Worm (Caenorhabditis elegans): ENCODE data around the gene B0563.7.

B0563.7 gene

DNA sequence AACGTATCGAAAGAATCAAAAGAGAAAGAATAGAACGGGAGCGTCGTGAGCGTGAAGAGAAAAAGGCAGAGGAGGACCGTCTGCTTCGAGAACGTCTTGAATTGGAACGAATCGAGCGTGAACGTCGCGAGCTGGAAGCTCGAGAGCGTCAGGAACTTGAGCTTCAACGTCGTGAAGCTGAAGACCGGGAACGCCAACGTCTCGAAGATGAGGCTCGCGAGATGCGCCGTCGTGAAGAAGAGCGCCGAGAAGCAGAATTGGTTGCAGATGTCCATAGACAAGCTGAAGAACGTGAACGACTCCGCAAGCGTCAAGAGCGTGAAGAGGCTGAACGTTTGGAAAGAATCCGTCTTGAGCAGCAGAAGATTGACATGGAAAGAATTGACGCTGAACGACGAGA, 48.2 kb downstream of the B0563.7 start:
- TF ChIP-seq nhr-47 (tag; optimal IDR thresholded peaks at IDR 0.05) (no peak), hlh-17 (GFP tag; optimal IDR thresholded peaks at IDR 0.05; ENCODE audit: borderline replicate concordance) (no peak), zag-1 (tag; optimal IDR thresholded peaks at IDR 0.05) (no peak), nhr-84 (tag; optimal IDR thresholded peaks at IDR 0.05) (no peak), tbx-2 (tag; optimal IDR thresholded peaks at IDR 0.05) (no peak), swsn-7 (tag; optimal IDR thresholded peaks at IDR 0.05) (no peak), unc-130 (tag; optimal IDR thresholded peaks at IDR 0.05) (no peak), skn-1 (tag; optimal IDR thresholded peaks at IDR 0.05) (no peak), C16A3.4 (tag; optimal IDR thresholded peaks at IDR 0.05) (no peak), lin-14 (GFP tag; optimal IDR thresholded peaks at IDR 0.05) (no peak), lin-39 (tag; optimal IDR thresholded peaks at IDR 0.05) (no peak), nhr-28 (tag; optimal IDR thresholded peaks at IDR 0.05) (no peak), efl-1 (optimal IDR thresholded peaks at IDR 0.05) (no peak), efl-1 (GFP tag; optimal IDR thresholded peaks at IDR 0.05 in 1 of 2) (no peak), hpl-2 (GFP tag; optimal IDR thresholded peaks at IDR 0.05) (no peak), mep-1 (tag; optimal IDR thresholded peaks at IDR 0.05) (no peak), nhr-237 (tag; optimal IDR thresholded peaks at IDR 0.05) (no peak), nhr-19 (GFP tag; conservative IDR thresholded peaks at IDR 0.05) (no peak), dsc-1 (tag; optimal IDR thresholded peaks at IDR 0.05) (no peak)

DNA sequence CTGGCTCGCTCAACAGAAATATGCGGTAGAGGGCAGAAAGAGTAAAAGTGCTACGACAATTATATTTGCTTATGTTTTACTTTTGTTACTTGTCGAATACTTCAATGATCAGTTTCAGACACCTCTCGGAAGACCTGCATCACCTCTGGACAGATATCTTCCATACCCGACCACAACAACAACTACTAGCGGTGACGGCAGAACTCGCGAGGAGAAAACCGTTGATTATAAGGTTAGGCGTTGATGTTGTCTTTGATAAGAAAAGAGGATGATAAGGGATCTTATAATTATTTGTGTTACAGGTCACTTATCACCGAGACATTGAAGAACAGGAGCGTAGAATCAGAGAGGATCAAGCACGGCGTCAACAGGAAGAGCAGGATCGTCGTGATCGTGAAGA, 49.0 kb downstream of the B0563.7 start:
- TF ChIP-seq nhr-85 (tag) (no peak), elt-2 (tag; optimal IDR thresholded peaks at IDR 0.05) (peak; percentile 54), efl-1 (optimal IDR thresholded peaks at IDR 0.05) (no peak), efl-1 (GFP tag; optimal IDR thresholded peaks at IDR 0.05 in 1 of 2) (peak in 1 of 2 experiments; percentile 87)

DNA sequence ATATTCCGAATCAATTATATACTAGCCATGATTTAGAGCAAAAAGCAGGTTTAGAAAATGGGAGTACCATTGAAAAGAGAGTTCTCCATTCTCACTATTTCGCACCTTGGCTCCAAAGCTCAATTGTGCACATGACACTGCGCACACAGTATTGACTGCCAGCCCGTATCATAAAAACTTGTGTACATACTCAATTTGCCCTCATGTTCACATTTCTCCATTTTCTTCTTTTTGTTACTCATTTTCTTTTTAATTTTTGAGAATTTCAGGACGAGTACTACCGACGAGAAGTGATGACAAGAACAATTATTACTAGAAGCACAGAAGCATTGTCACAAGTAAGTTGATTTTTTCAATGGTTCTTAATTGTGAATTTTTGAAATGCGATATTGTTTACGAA, 49.7 kb downstream of the B0563.7 start:
- no peak for TF ChIP-seq lin-35 (GFP tag; optimal IDR thresholded peaks at IDR 0.05)
- TF ChIP-seq mef-2 (tag; optimal IDR thresholded peaks at IDR 0.05): no peak
- peak; percentile 28 for TF ChIP-seq elt-2 (tag; optimal IDR thresholded peaks at IDR 0.05)
- no peak for TF ChIP-seq vab-15 (tag; optimal IDR thresholded peaks at IDR 0.05)
- no peak for TF ChIP-seq ztf-4 (tag; optimal IDR thresholded peaks at IDR 0.05)
- no peak for TF ChIP-seq ceh-63 (GFP tag; optimal IDR thresholded peaks at IDR 0.05)
- no peak for TF ChIP-seq fos-1 (tag; optimal IDR thresholded peaks at IDR 0.05)
- no peak for TF ChIP-seq efl-3 (GFP tag; optimal IDR thresholded peaks at IDR 0.05)
- TF ChIP-seq tlp-1 (tag; optimal IDR thresholded peaks at IDR 0.05): no peak
- no peak for TF ChIP-seq ceh-88 (GFP tag; IDR thresholded peaks at IDR 0.05)
- TF ChIP-seq dpl-1 (GFP tag; optimal IDR thresholded peaks at IDR 0.05): no peak
- TF ChIP-seq lir-3 (tag; optimal IDR thresholded peaks at IDR 0.05; ENCODE audit: poor library complexity): no peak
- no peak for TF ChIP-seq efl-1 (optimal IDR thresholded peaks at IDR 0.05)
- TF ChIP-seq efl-1 (GFP tag; optimal IDR thresholded peaks at IDR 0.05 in 1 of 2): peak in 1 of 2 experiments; percentile 85

DNA sequence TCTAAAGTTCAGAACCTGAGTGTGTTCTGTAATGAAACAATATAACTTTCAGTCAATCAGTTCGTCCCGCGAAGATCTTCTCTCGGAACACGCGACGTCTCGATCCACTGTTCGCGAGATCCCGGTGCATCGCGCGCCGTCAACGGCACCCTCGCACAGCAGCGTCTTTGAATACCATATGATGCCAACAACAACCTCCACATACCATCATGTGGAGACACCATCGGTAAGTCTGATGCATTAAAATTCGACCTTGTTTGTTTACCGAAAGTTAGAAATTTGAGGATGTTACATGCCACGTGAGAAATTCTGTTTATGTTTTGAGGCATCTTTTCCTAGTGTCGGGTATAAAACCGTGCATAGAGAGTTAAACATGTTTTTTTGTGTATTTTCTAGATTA, 50.5 kb downstream of the B0563.7 start:
- TF ChIP-seq unc-30 (tag; optimal IDR thresholded peaks at IDR 0.05) (no peak), ceh-90 (tag; optimal IDR thresholded peaks at IDR 0.05) (no peak), unc-98 (GFP tag; IDR thresholded peaks at IDR 0.05) (no peak), efl-1 (optimal IDR thresholded peaks at IDR 0.05) (no peak), efl-1 (GFP tag; optimal IDR thresholded peaks at IDR 0.05 in 1 of 2) (peak in 1 of 2 experiments; percentile 56), nhr-71 (tag; optimal IDR thresholded peaks at IDR 0.05) (peak; percentile 8), lin-14 (GFP tag; optimal IDR thresholded peaks at IDR 0.05) (peak; percentile 41), nhr-90 (tag; optimal IDR thresholded peaks at IDR 0.05; ENCODE audit: poor library complexity) (no peak), F16B12.6 (tag; optimal IDR thresholded peaks at IDR 0.05) (no peak), ceh-88 (GFP tag; IDR thresholded peaks at IDR 0.05) (no peak), unc-130 (tag; optimal IDR thresholded peaks at IDR 0.05) (no peak), ztf-11 (tag; optimal IDR thresholded peaks at IDR 0.05) (no peak), ama-1 (optimal IDR thresholded peaks at IDR 0.05) (no peak), blmp-1 (tag; optimal IDR thresholded peaks at IDR 0.05) (no peak), nhr-85 (tag) (peak; percentile 83), lin-35 (GFP tag; optimal IDR thresholded peaks at IDR 0.05) (peak in 1 of 2 experiments; percentile 35), snpc-4 (tag; optimal IDR thresholded peaks at IDR 0.05) (no peak), lsy-2 (tag; optimal IDR thresholded peaks at IDR 0.05) (no peak)

Data from whole organism, L1 larva.